Worm (Caenorhabditis elegans) whole organism, L2 larva: Measurements from ENCODE around the gene C56E6.7.

ENCODE experiments used
- F13H6.1 ChIP-seq: sonication (generic microtip); optimal IDR thresholded peaks from 2 replicates; lab custom pipeline; 2016; ENCODE audit warnings: missing genetic modification characterization, missing compliant biosample characterization
- R02D3.7 ChIP-seq: fragments of 150-350 bp; optimal IDR thresholded peaks from 2 replicates; lab custom pipeline; 2014; ENCODE audit warnings: missing biosample characterization, missing genetic modification characterization
- Y55F3AM.14 ChIP-seq: fragments of 200-800 bp; sonication (Bioruptor generic); optimal IDR thresholded peaks from 2 replicates; lab custom pipeline; 2018; ENCODE audit warnings: mild to moderate bottlenecking, missing genetic modification characterization, missing compliant biosample characterization
- ZK546.5 ChIP-seq: sonication (generic microtip); optimal IDR thresholded peaks from 2 replicates; lab custom pipeline; 2017; ENCODE audit warnings: missing biosample characterization, missing genetic modification characterization
- alr-1 ChIP-seq: fragments of 150-350 bp; optimal IDR thresholded peaks from 2 replicates; lab custom pipeline; 2014; ENCODE audit warnings: missing biosample characterization, missing genetic modification characterization
- aly-2 ChIP-seq: fragments of 150-350 bp; optimal IDR thresholded peaks from 2 replicates; lab custom pipeline; 2014; ENCODE audit warnings: missing biosample characterization, missing genetic modification characterization
- ama-1 ChIP-seq: fragments of 150-350 bp; optimal IDR thresholded peaks from 2 replicates; lab custom pipeline; 2018; ENCODE audit warnings: inconsistent platforms
- blmp-1 ChIP-seq: sonication (generic microtip); optimal IDR thresholded peaks from 2 replicates; lab custom pipeline; 2017; ENCODE audit warnings: missing genetic modification characterization, mild to moderate bottlenecking, missing compliant biosample characterization, antibody characterized with exemption, moderate library complexity; ENCODE audit not compliant: insufficient read depth
- ceh-82 ChIP-seq: fragments of 150-350 bp; optimal IDR thresholded peaks from 2 replicates; lab custom pipeline; 2014; ENCODE audit warnings: missing biosample characterization, missing genetic modification characterization
- dmd-4 ChIP-seq: sonication (generic microtip); optimal IDR thresholded peaks from 2 replicates; lab custom pipeline; 2017; ENCODE audit warnings: missing biosample characterization, missing genetic modification characterization
- elt-1 ChIP-seq: fragments of 150-350 bp; optimal IDR thresholded peaks from 2 replicates; lab custom pipeline; 2014; ENCODE audit warnings: missing biosample characterization, missing genetic modification characterization
- elt-3 ChIP-seq: sonication (generic microtip); optimal IDR thresholded peaks from 2 replicates; lab custom pipeline; 2017; ENCODE audit warnings: missing biosample characterization, missing genetic modification characterization
- fos-1 ChIP-seq: fragments of 150-350 bp; optimal IDR thresholded peaks from 2 replicates; lab custom pipeline; 2014; ENCODE audit warnings: missing biosample characterization, missing genetic modification characterization
- lin-13 ChIP-seq: fragments of 150-350 bp; optimal IDR thresholded peaks from 2 replicates; lab custom pipeline; 2014; ENCODE audit warnings: missing biosample characterization, missing genetic modification reagents, missing genetic modification characterization
- lin-39 ChIP-seq: fragments of 150-350 bp; optimal IDR thresholded peaks from 2 replicates; lab custom pipeline; 2014; ENCODE audit warnings: missing biosample characterization, missing genetic modification reagents, missing genetic modification characterization
- lsy-2 ChIP-seq, 2 experiments: fragments of 150-350 bp in 1 of 2; sonication (generic microtip) in 1 of 2; optimal IDR thresholded peaks; 2 replicates each; lab custom pipeline; 2014 to 2017; ENCODE audit warnings: missing biosample characterization in 2 of 2, missing genetic modification characterization in 2 of 2
- mab-5 ChIP-seq: fragments of 150-350 bp; optimal IDR thresholded peaks from 2 replicates; lab custom pipeline; 2014; ENCODE audit warnings: missing biosample characterization, missing genetic modification characterization
- mbf-1 ChIP-seq: sonication (generic microtip); optimal IDR thresholded peaks from 2 replicates; lab custom pipeline; 2017; ENCODE audit warnings: missing biosample characterization, missing genetic modification characterization
- nhr-10 ChIP-seq: sonication (generic microtip); optimal IDR thresholded peaks from 2 replicates; lab custom pipeline; 2017; ENCODE audit warnings: missing biosample characterization, missing genetic modification characterization
- nhr-11 ChIP-seq: fragments of 150-350 bp; optimal IDR thresholded peaks from 2 replicates; lab custom pipeline; 2014; ENCODE audit warnings: missing biosample characterization, missing genetic modification characterization
- nhr-12 ChIP-seq: fragments of 150-350 bp; optimal IDR thresholded peaks from 2 replicates; lab custom pipeline; 2014; ENCODE audit warnings: missing biosample characterization, missing genetic modification characterization
- nhr-21 ChIP-seq: fragments of 150-350 bp; optimal IDR thresholded peaks from 2 replicates; lab custom pipeline; 2014; ENCODE audit warnings: missing biosample characterization, missing genetic modification characterization
- nhr-237 ChIP-seq: fragments of 150-350 bp; optimal IDR thresholded peaks from 2 replicates; lab custom pipeline; 2014; ENCODE audit warnings: missing biosample characterization, missing genetic modification characterization
- nhr-25 ChIP-seq: fragments of 150-350 bp; sonication (generic microtip); optimal IDR thresholded peaks from 3 replicates; lab custom pipeline; 2014; ENCODE audit warnings: missing biosample characterization, missing genetic modification characterization
- nhr-77 ChIP-seq: fragments of 150-350 bp; optimal IDR thresholded peaks from 2 replicates; lab custom pipeline; 2014; ENCODE audit warnings: missing biosample characterization, missing genetic modification characterization
- peb-1 ChIP-seq: fragments of 150-350 bp; optimal IDR thresholded peaks from 2 replicates; lab custom pipeline; 2014; ENCODE audit warnings: missing biosample characterization, missing genetic modification characterization
- sma-3 ChIP-seq: sonication (generic microtip); optimal IDR thresholded peaks from 2 replicates; lab custom pipeline; 2016; ENCODE audit warnings: missing genetic modification reagents, missing genetic modification characterization, missing compliant biosample characterization
- sma-9 ChIP-seq, 2 experiments: fragments of 150-350 bp in 1 of 2; sonication (generic microtip) in 1 of 2; optimal IDR thresholded peaks; 2 replicates each; lab custom pipeline; 2014 to 2016; ENCODE audit warnings: missing genetic modification characterization in 2 of 2, mild to moderate bottlenecking in 1 of 2, missing biosample characterization in 1 of 2, missing compliant biosample characterization in 1 of 2, missing genetic modification reagents in 1 of 2, moderate library complexity in 1 of 2
- snpc-4 ChIP-seq: fragments of 150-350 bp; optimal IDR thresholded peaks from 2 replicates; lab custom pipeline; 2014; ENCODE audit warnings: missing biosample characterization, missing genetic modification characterization
- unc-55 ChIP-seq: fragments of 150-350 bp; sonication (generic microtip); optimal IDR thresholded peaks from 3 replicates; lab custom pipeline; 2014; ENCODE audit warnings: missing biosample characterization, missing genetic modification reagents, missing genetic modification characterization
- unc-62 ChIP-seq: fragments of 150-350 bp; optimal IDR thresholded peaks from 2 replicates; lab custom pipeline; 2014; ENCODE audit warnings: missing biosample characterization, missing genetic modification reagents, missing genetic modification characterization
- ztf-1 ChIP-seq: fragments of 200-800 bp; sonication (Bioruptor generic); conservative IDR thresholded peaks from 2 replicates; pipeline ENCODE4 v1.3.6; 2022; ENCODE audit warnings: missing genetic modification characterization, missing compliant biosample characterization
- ztf-11 ChIP-seq: sonication (generic microtip); optimal IDR thresholded peaks from 2 replicates; lab custom pipeline; 2017; ENCODE audit warnings: missing biosample characterization, missing genetic modification characterization
- ztf-4 ChIP-seq: fragments of 150-350 bp; optimal IDR thresholded peaks from 2 replicates; lab custom pipeline; 2014; ENCODE audit warnings: missing biosample characterization, missing genetic modification characterization

Gene C56E6.7

ce11 chrII:6522622-6523254 lies 6.4 kb downstream of the C56E6.7 start:
- TF ChIP-seq unc-62 (no peak), sma-9 (GFP tag; optimal IDR thresholded peaks at IDR 0.05; lab: Kevin White, UChicago) (peak; percentile 31), sma-9 (tag; optimal IDR thresholded peaks at IDR 0.05; lab: Kevin White, UChicago) (no peak), F13H6.1 (tag; lab: Kevin White, UChicago) (peak; percentile 12)

ce11 chrII:6523940-6524339 lies 7.6 kb downstream of the C56E6.7 start:
- TF ChIP-seq sma-9 (GFP tag; optimal IDR thresholded peaks at IDR 0.05; lab: Kevin White, UChicago) = no peak
- TF ChIP-seq sma-9 (tag; optimal IDR thresholded peaks at IDR 0.05; lab: Kevin White, UChicago) = no peak
- TF ChIP-seq nhr-25 (tag; lab: Kevin White, UChicago) = no peak
- TF ChIP-seq elt-3 = no peak

- TF ChIP-seq mbf-1 (tag; lab: Kevin White, UChicago) = no peak
- TF ChIP-seq fos-1 = peak; percentile 16
Measured at ce11 chrII:6524501-6524977, 8.2 kb downstream of the C56E6.7 start, which contains the start of gene C56E6.2. Gene C56E6.2, plus strand, starts transcription at chrII:6524927.

- TF ChIP-seq unc-55 (GFP tag; lab: Kevin White, UChicago) = no peak
- TF ChIP-seq lin-39 (tag; lab: Kevin White, UChicago) = no peak
- TF ChIP-seq aly-2 = no peak
- TF ChIP-seq mab-5 (tag; lab: Kevin White, UChicago) = no peak
- no peak for TF ChIP-seq fos-1
- no peak for TF ChIP-seq nhr-237
- no peak for TF ChIP-seq Y55F3AM.14 (GFP tag; lab: Kevin White, UChicago)
- no peak for TF ChIP-seq F13H6.1 (tag; lab: Kevin White, UChicago)
- no peak for TF ChIP-seq ztf-4 (tag; lab: Kevin White, UChicago)
- TF ChIP-seq alr-1 = no peak
- TF ChIP-seq nhr-77 (tag; lab: Kevin White, UChicago) = no peak
- no peak for TF ChIP-seq dmd-4 (tag; lab: Kevin White, UChicago)
- no peak for TF ChIP-seq lsy-2 (tag; optimal IDR thresholded peaks at IDR 0.05; lab: Kevin White, UChicago)
- TF ChIP-seq ztf-11 (tag; lab: Kevin White, UChicago) = no peak
- no peak for TF ChIP-seq snpc-4 (tag; lab: Kevin White, UChicago)
- no peak for TF ChIP-seq elt-1 (tag; lab: Kevin White, UChicago)
- TF ChIP-seq lin-13 (GFP tag; lab: Kevin White, UChicago) = no peak
Measured at ce11 chrII:6526136-6526684, 9.8 kb downstream of the C56E6.7 start.

- TF ChIP-seq ztf-1 (GFP tag; lab: Robert Waterston, UW) = no peak
- no peak for TF ChIP-seq nhr-11 (tag; lab: Kevin White, UChicago)
- no peak for TF ChIP-seq ama-1
- no peak for TF ChIP-seq lsy-2 (tag; optimal IDR thresholded peaks at IDR 0.05; lab: Kevin White, UChicago)
- TF ChIP-seq unc-62 = no peak
- TF ChIP-seq ZK546.5 = no peak
- no peak for TF ChIP-seq peb-1 (tag; lab: Kevin White, UChicago)
- TF ChIP-seq nhr-21 (tag; lab: Kevin White, UChicago) = no peak
- TF ChIP-seq nhr-10 (tag; lab: Kevin White, UChicago) = no peak
- TF ChIP-seq R02D3.7 (tag; lab: Kevin White, UChicago) = no peak
- no peak for TF ChIP-seq elt-3
- no peak for TF ChIP-seq snpc-4 (tag; lab: Kevin White, UChicago)
- TF ChIP-seq blmp-1 (tag; lab: Kevin White, UChicago) = no peak
- no peak for TF ChIP-seq lin-39 (tag; lab: Kevin White, UChicago)
- TF ChIP-seq, all 48 proteins: peak for 0
Measured at ce11 chrII:6528629-6529028, 12.3 kb downstream of the C56E6.7 start, which contains the start of gene C56E6.4. Gene C56E6.4, minus strand, starts transcription at chrII:6528729.

ce11 chrII:6531527-6531926 lies 15.2 kb downstream of the C56E6.7 start, which contains the start of gene abch-1:
Gene abch-1, minus strand, starts transcription at chrII:6531627.
- TF ChIP-seq ceh-82 (tag; lab: Kevin White, UChicago) = no peak
- no peak for TF ChIP-seq nhr-21 (tag; lab: Kevin White, UChicago)
- no peak for TF ChIP-seq ama-1
- no peak for TF ChIP-seq nhr-25 (tag; lab: Kevin White, UChicago)
- TF ChIP-seq R02D3.7 (tag; lab: Kevin White, UChicago) = no peak
- no peak for TF ChIP-seq sma-3 (GFP tag; lab: Kevin White, UChicago)
- no peak for TF ChIP-seq nhr-12
